Worm (Caenorhabditis elegans): ENCODE data around the gene C47D12.2.

ce11 chrII:11645383-11645782 is 30.7 kb upstream of the C47D12.2 start:
- no peak for TF ChIP-seq sea-1 (GFP tag; conservative IDR thresholded peaks at IDR 0.05)
- no peak for TF ChIP-seq pes-1 (GFP tag; IDR thresholded peaks at IDR 0.05)
- no peak for TF ChIP-seq ama-1 (optimal IDR thresholded peaks at IDR 0.05)
- TF ChIP-seq flt-1 (GFP tag; IDR thresholded peaks at IDR 0.05) = no peak
- TF ChIP-seq ceh-13 (GFP tag; optimal IDR thresholded peaks at IDR 0.05) = no peak
- TF ChIP-seq hmbx-1 (tag; optimal IDR thresholded peaks at IDR 0.05) = no peak
- TF ChIP-seq F13C5.2 (tag; optimal IDR thresholded peaks at IDR 0.05) = no peak
- TF ChIP-seq tbx-37 (GFP tag; conservative IDR thresholded peaks at IDR 0.05) = no peak
- TF ChIP-seq scrt-1 (GFP tag; IDR thresholded peaks at IDR 0.05) = no peak
- TF ChIP-seq ceh-36 (tag; optimal IDR thresholded peaks at IDR 0.05) = no peak
- TF ChIP-seq B0310.2 (tag; optimal IDR thresholded peaks at IDR 0.05) = no peak
